Fruit fly (Drosophila melanogaster) whole organism, embryonic: ENCODE measurements around the gene CG10132.

ENCODE experiments used
- B-H2 ChIP-seq: fragments of 200-800 bp; sonication (Bioruptor generic); optimal IDR thresholded peaks from 2 replicates; lab custom pipeline; 2018; ENCODE audit warnings: missing biosample characterization, mild to moderate bottlenecking, missing genetic modification characterization
- Bdp1 ChIP-seq: fragments of 200-800 bp; sonication (Bioruptor generic); optimal IDR thresholded peaks from 3 replicates; lab custom pipeline; 2016; ENCODE audit warnings: missing biosample characterization, missing genetic modification characterization
- Bgb ChIP-seq: fragments of 200-800 bp; sonication (Bioruptor generic); IDR thresholded peaks from 2 replicates; pipeline ENCODE4 v1.3.6; 2022; ENCODE audit warnings: missing biosample characterization, missing genetic modification characterization; ENCODE audit not compliant: partially characterized antibody
- CG10321 ChIP-seq: fragments of 200-800 bp; sonication (Bioruptor generic); IDR thresholded peaks from 2 replicates; pipeline ENCODE4 v1.3.6; 2022; ENCODE audit warnings: missing biosample characterization, missing genetic modification characterization
- CG10366 ChIP-seq: fragments of 200-800 bp; sonication (Bioruptor generic); IDR thresholded peaks from 2 replicates; pipeline ENCODE4 v1.3.6; 2022; ENCODE audit warnings: missing biosample characterization, missing genetic modification characterization
- CG10565 ChIP-seq: fragments of 200-800 bp; sonication (Bioruptor generic); optimal IDR thresholded peaks from 3 replicates; lab custom pipeline; 2016; ENCODE audit warnings: missing biosample characterization, mild to moderate bottlenecking, missing genetic modification characterization
- CG11696 ChIP-seq: fragments of 200-800 bp; sonication (Bioruptor generic); IDR thresholded peaks from 2 replicates; pipeline ENCODE4 v1.3.6; 2022; ENCODE audit warnings: missing biosample characterization, missing genetic modification characterization
- CG15011 ChIP-seq: fragments of 200-800 bp; sonication (Bioruptor generic); optimal IDR thresholded peaks from 3 replicates; lab custom pipeline; 2018; ENCODE audit warnings: missing biosample characterization, mild to moderate bottlenecking, missing genetic modification characterization
- CG1603 ChIP-seq: fragments of 200-800 bp; sonication (Bioruptor generic); optimal IDR thresholded peaks from 2 replicates; lab custom pipeline; 2019; ENCODE audit warnings: missing biosample characterization, mild to moderate bottlenecking, missing genetic modification characterization, moderate library complexity
- CG17385 ChIP-seq: fragments of 200-800 bp; sonication (Bioruptor generic); optimal IDR thresholded peaks from 3 replicates; lab custom pipeline; 2018; ENCODE audit warnings: missing biosample characterization, mild to moderate bottlenecking, missing genetic modification characterization
- CG17912 ChIP-seq: fragments of 200-800 bp; sonication (Bioruptor generic); optimal IDR thresholded peaks from 2 replicates; lab custom pipeline; 2018; ENCODE audit warnings: missing biosample characterization, mild to moderate bottlenecking, missing genetic modification characterization
- CG18262 ChIP-seq: fragments of 200-800 bp; optimal IDR thresholded peaks from 3 replicates; lab custom pipeline; 2019; ENCODE audit warnings: missing biosample characterization, mild to moderate bottlenecking, missing genetic modification characterization, moderate library complexity
- CG2678 ChIP-seq: fragments of 200-800 bp; sonication (Bioruptor generic); optimal IDR thresholded peaks from 3 replicates; lab custom pipeline; 2019; ENCODE audit warnings: missing biosample characterization, mild to moderate bottlenecking, missing genetic modification characterization, moderate library complexity
- CG2889 ChIP-seq: fragments of 200-800 bp; sonication (Bioruptor generic); IDR thresholded peaks from 3 replicates; pipeline ENCODE4 v1.3.6; 2022; ENCODE audit warnings: missing biosample characterization, missing genetic modification characterization
- CG30020 ChIP-seq: fragments of 200-800 bp; optimal IDR thresholded peaks from 2 replicates; lab custom pipeline; 2019; ENCODE audit warnings: missing biosample characterization, mild to moderate bottlenecking, missing genetic modification characterization, moderate library complexity
- CG3163 ChIP-seq: fragments of 200-800 bp; sonication (Bioruptor generic); optimal IDR thresholded peaks from 3 replicates; lab custom pipeline; 2016; ENCODE audit warnings: missing biosample characterization, missing genetic modification characterization
- CG34422 ChIP-seq: fragments of 200-800 bp; sonication (Bioruptor generic); IDR thresholded peaks from 3 replicates; pipeline ENCODE4 v1.3.6; 2022; ENCODE audit warnings: missing biosample characterization, missing genetic modification characterization
- CG42726 ChIP-seq: fragments of 200-800 bp; sonication (Bioruptor generic); IDR thresholded peaks from 2 replicates; pipeline ENCODE4 v1.3.6; 2022; ENCODE audit warnings: missing biosample characterization, missing genetic modification characterization; ENCODE audit not compliant: partially characterized antibody
- CG4360 ChIP-seq: fragments of 200-800 bp; sonication (Bioruptor generic); IDR thresholded peaks from 2 replicates; pipeline ENCODE4 v1.3.6; 2022; ENCODE audit warnings: missing biosample characterization, missing genetic modification characterization
- CG5180 ChIP-seq: fragments of 200-800 bp; sonication (Bioruptor generic); optimal IDR thresholded peaks from 3 replicates; lab custom pipeline; 2017; ENCODE audit warnings: missing biosample characterization, missing genetic modification characterization, mild to moderate bottlenecking, moderate library complexity, missing genetic modification reagents
- CG6689 ChIP-seq: fragments of 200-800 bp; sonication (Bioruptor generic); IDR thresholded peaks from 2 replicates; pipeline ENCODE4 v1.3.6; 2022; ENCODE audit warnings: missing biosample characterization, missing genetic modification characterization
- CG6813 ChIP-seq: fragments of 200-800 bp; sonication (Bioruptor generic); optimal IDR thresholded peaks from 2 replicates; lab custom pipeline; 2017; ENCODE audit warnings: missing biosample characterization, missing genetic modification characterization, mild to moderate bottlenecking, moderate library complexity, missing genetic modification reagents
- CG7271 ChIP-seq: fragments of 200-800 bp; sonication (Bioruptor generic); optimal IDR thresholded peaks from 2 replicates; lab custom pipeline; 2018; ENCODE audit warnings: missing biosample characterization, mild to moderate bottlenecking, missing genetic modification characterization, moderate library complexity
- D19A ChIP-seq: fragments of 200-800 bp; optimal IDR thresholded peaks from 3 replicates; lab custom pipeline; 2019; ENCODE audit warnings: missing biosample characterization, mild to moderate bottlenecking, missing genetic modification characterization, moderate library complexity
- Dfd ChIP-seq, 2 experiments: fragments of >200 bp; optimal IDR thresholded peaks; 2 replicates each; lab custom pipeline; 2017; ENCODE audit warnings: missing biosample characterization in 2 of 2, missing genetic modification characterization in 2 of 2
- Hey ChIP-seq: fragments of 200-800 bp; sonication (Bioruptor generic); optimal IDR thresholded peaks from 3 replicates; lab custom pipeline; 2018; ENCODE audit warnings: missing biosample characterization, mild to moderate bottlenecking, missing genetic modification characterization
- HmgD ChIP-seq: fragments of 200-800 bp; sonication (Bioruptor generic); optimal IDR thresholded peaks from 3 replicates; lab custom pipeline; 2016; ENCODE audit warnings: missing biosample characterization, missing genetic modification characterization
- HmgZ ChIP-seq: fragments of 200-800 bp; sonication (Bioruptor generic); optimal IDR thresholded peaks from 2 replicates; lab custom pipeline; 2018; ENCODE audit warnings: missing biosample characterization, mild to moderate bottlenecking, missing genetic modification characterization
- Hmx ChIP-seq: fragments of 200-800 bp; sonication (Bioruptor generic); optimal IDR thresholded peaks from 2 replicates; lab custom pipeline; 2016; ENCODE audit warnings: missing biosample characterization, missing genetic modification characterization
- Mad ChIP-seq: fragments of 200-800 bp; sonication (Bioruptor generic); optimal IDR thresholded peaks from 2 replicates; lab custom pipeline; 2016; ENCODE audit warnings: missing biosample characterization, missing genetic modification characterization
- Med ChIP-seq: fragments of 200-800 bp; sonication (Bioruptor generic); peaks from one replicate; lab custom pipeline; 2016; ENCODE audit warnings: missing biosample characterization, missing genetic modification characterization, mild to moderate bottlenecking, inconsistent platforms, moderate library complexity
- NC2α ChIP-seq: fragments of 200-800 bp; sonication (Bioruptor generic); optimal IDR thresholded peaks from 2 replicates; lab custom pipeline; 2016; ENCODE audit warnings: missing biosample characterization, missing genetic modification characterization
- NC2β ChIP-seq: fragments of 200-800 bp; sonication (Bioruptor generic); optimal IDR thresholded peaks from 2 replicates; lab custom pipeline; 2016; ENCODE audit warnings: missing biosample characterization, missing genetic modification characterization
- Nf-YC ChIP-seq: fragments of 200-800 bp; optimal IDR thresholded peaks from 3 replicates; lab custom pipeline; 2019; ENCODE audit warnings: missing biosample characterization, mild to moderate bottlenecking, missing genetic modification characterization, moderate library complexity
- PHDP ChIP-seq: fragments of 200-800 bp; sonication (Bioruptor generic); optimal IDR thresholded peaks from 3 replicates; lab custom pipeline; 2018; ENCODE audit warnings: missing biosample characterization, mild to moderate bottlenecking, missing genetic modification characterization, moderate library complexity
- bigmax ChIP-seq: fragments of 200-800 bp; sonication (Bioruptor generic); optimal IDR thresholded peaks from 2 replicates; lab custom pipeline; 2018; ENCODE audit warnings: missing biosample characterization, mild to moderate bottlenecking, missing genetic modification characterization
- bowl ChIP-seq: fragments of 200-800 bp; sonication (Bioruptor generic); IDR thresholded peaks from 2 replicates; pipeline ENCODE4 v1.3.6; 2022; ENCODE audit warnings: missing biosample characterization, missing genetic modification characterization
- danr ChIP-seq: fragments of 200-800 bp; sonication (Bioruptor generic); IDR thresholded peaks from 2 replicates; pipeline ENCODE4 v1.3.6; 2022; ENCODE audit warnings: missing biosample characterization, missing genetic modification characterization
- emc ChIP-seq: fragments of 200-800 bp; sonication (Bioruptor generic); optimal IDR thresholded peaks from 2 replicates; lab custom pipeline; 2016; ENCODE audit warnings: missing biosample characterization, missing genetic modification characterization
- grau ChIP-seq: fragments of 200-800 bp; optimal IDR thresholded peaks from 3 replicates; lab custom pipeline; 2019; ENCODE audit warnings: missing biosample characterization, mild to moderate bottlenecking, missing genetic modification characterization, moderate library complexity
- gro ChIP-seq: fragments of 200-800 bp; sonication (Bioruptor generic); optimal IDR thresholded peaks from 2 replicates; lab custom pipeline; 2016; ENCODE audit warnings: missing biosample characterization, missing genetic modification characterization
- gsb-n ChIP-seq: fragments of 200-800 bp; sonication (Bioruptor generic); optimal IDR thresholded peaks from 3 replicates; lab custom pipeline; 2018; ENCODE audit warnings: missing biosample characterization, mild to moderate bottlenecking, missing genetic modification characterization
- hth ChIP-seq: fragments of >200 bp; optimal IDR thresholded peaks from 2 replicates; lab custom pipeline; 2017; ENCODE audit warnings: inconsistent platforms
- insv ChIP-seq, 2 experiments: fragments of 200-800 bp; sonication (Bioruptor generic); optimal IDR thresholded peaks; 3 replicates each; lab custom pipeline; 2016 to 2018; ENCODE audit warnings: missing biosample characterization in 2 of 2, missing genetic modification characterization in 2 of 2
- jigr1 ChIP-seq: fragments of 200-800 bp; sonication (Bioruptor generic); IDR thresholded peaks from 3 replicates; pipeline ENCODE4 v1.3.6; 2022; ENCODE audit warnings: missing biosample characterization, missing genetic modification characterization
- repo ChIP-seq: fragments of 200-800 bp; sonication (Bioruptor generic); optimal IDR thresholded peaks from 2 replicates; lab custom pipeline; 2016; ENCODE audit warnings: missing biosample characterization, missing genetic modification characterization
- run ChIP-seq: fragments of 200-800 bp; sonication (Bioruptor generic); optimal IDR thresholded peaks from 3 replicates; lab custom pipeline; 2018; ENCODE audit warnings: missing biosample characterization, mild to moderate bottlenecking, missing genetic modification characterization
- salm ChIP-seq: fragments of 200-800 bp; sonication (Bioruptor generic); optimal IDR thresholded peaks from 2 replicates; lab custom pipeline; 2018; ENCODE audit warnings: missing biosample characterization, mild to moderate bottlenecking, missing genetic modification characterization
- sna ChIP-seq: fragments of 200-800 bp; sonication (Bioruptor generic); IDR thresholded peaks from 2 replicates; pipeline ENCODE4 v1.3.6; 2022; ENCODE audit warnings: missing biosample characterization, missing genetic modification characterization; ENCODE audit not compliant: partially characterized antibody
- unpg ChIP-seq: fragments of 200-800 bp; sonication (Bioruptor generic); optimal IDR thresholded peaks from 3 replicates; lab custom pipeline; 2018; ENCODE audit warnings: missing biosample characterization, mild to moderate bottlenecking, missing genetic modification characterization, moderate library complexity
- vfl ChIP-seq: fragments of 200-800 bp; sonication (Bioruptor generic); optimal IDR thresholded peaks from 2 replicates; lab custom pipeline; 2016; ENCODE audit warnings: missing biosample characterization, missing genetic modification characterization

Gene CG10132

DNA sequence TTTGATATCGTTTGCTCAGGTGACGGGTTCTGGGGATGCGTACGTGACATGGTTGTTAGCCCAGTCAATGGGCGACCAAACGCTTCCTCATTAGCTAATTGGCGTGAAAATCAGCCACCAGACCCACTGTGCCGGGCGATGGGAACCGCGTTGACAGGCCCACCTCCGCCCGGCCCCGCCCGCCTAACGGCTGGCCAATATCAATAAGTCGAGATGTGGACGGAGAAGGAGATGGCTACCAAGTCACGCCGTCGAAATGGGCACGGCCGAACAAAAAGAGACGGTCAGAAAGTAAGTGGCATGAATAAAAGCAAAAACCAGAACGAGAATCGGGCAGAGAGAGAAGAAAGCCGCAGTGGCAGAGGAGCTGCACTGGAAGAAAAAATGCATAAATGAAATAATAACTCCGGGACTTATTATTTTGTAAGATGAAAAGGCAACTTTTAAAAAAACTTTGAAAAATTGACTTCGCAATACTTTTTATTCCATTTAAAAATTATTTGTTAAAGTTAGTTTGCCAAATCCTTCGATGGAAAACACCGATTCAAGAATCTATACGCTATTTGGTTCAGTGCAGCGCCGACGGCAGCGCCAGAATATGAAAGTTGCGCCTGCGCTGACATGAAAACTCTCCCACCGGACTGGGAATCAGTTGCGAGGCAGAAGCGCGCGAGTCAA is 19.3 kb downstream of the CG10132 start, which contains the start of gene CG13082 (continued):
- TF ChIP-seq Nf-YC (tag; lab: Kevin White, UChicago) (no peak), D19A (tag; lab: Kevin White, UChicago) (peak; percentile 62), HmgD (GFP tag; lab: Kevin White, UChicago) (no peak), emc (GFP tag; lab: Kevin White, UChicago) (no peak), bigmax (GFP tag; lab: Kevin White, UChicago) (no peak), CG18262 (tag; lab: Kevin White, UChicago) (peak; percentile 81), PHDP (tag; lab: Kevin White, UChicago) (peak; percentile 47), jigr1 (GFP tag; lab: Robert Waterston, UW) (no peak), NC2α (GFP tag; lab: Kevin White, UChicago) (no peak), CG34422 (no peak), insv (GFP tag; optimal IDR thresholded peaks at IDR 0.05; lab: Kevin White, UChicago) (no peak), CG17385 (peak; percentile 45), CG2889 (GFP tag; lab: Robert Waterston, UW) (no peak), Bgb (no peak), CG42726 (GFP tag; lab: Robert Waterston, UW) (no peak), CG2678 (peak; percentile 66), Hmx (GFP tag; lab: Kevin White, UChicago) (peak; percentile 36), vfl (GFP tag; lab: Kevin White, UChicago) (no peak), grau (tag; lab: Kevin White, UChicago) (peak; percentile 57), NC2β (no peak), CG6689 (GFP tag; lab: Robert Waterston, UW) (peak; percentile 51; the same call in 1 of the 2 replicates), CG6813 (GFP tag; lab: Kevin White, UChicago) (peak; percentile 3), HmgZ (tag; lab: Kevin White, UChicago) (no peak), CG7271 (tag; lab: Kevin White, UChicago) (no peak), CG4360 (GFP tag; lab: Robert Waterston, UW) (no peak), bowl (GFP tag; lab: Robert Waterston, UW) (no peak), repo (GFP tag; lab: Kevin White, UChicago) (no peak), unpg (GFP tag; lab: Kevin White, UChicago) (peak; percentile 63), Med (GFP tag; lab: Kevin White, UChicago) (peak; percentile 50), CG3163 (GFP tag; lab: Kevin White, UChicago) (no peak), CG11696 (no peak), CG15011 (GFP tag; lab: Kevin White, UChicago) (no peak), CG10565 (no peak), CG1603 (no peak), gro (GFP tag; lab: Kevin White, UChicago) (no peak), gsb-n (tag; lab: Kevin White, UChicago) (peak; percentile 77), run (no peak), hth (lab: Kevin White, UChicago) (no peak), sna (GFP tag; lab: Robert Waterston, UW) (no peak), CG5180 (GFP tag; lab: Kevin White, UChicago) (no peak), CG30020 (tag; lab: Kevin White, UChicago) (peak; percentile 12), Dfd (GFP tag; optimal IDR thresholded peaks at IDR 0.05; lab: Kevin White, UChicago) (no peak), CG10321 (GFP tag; lab: Robert Waterston, UW) (no peak), Hey (no peak), CG17912 (GFP tag; lab: Kevin White, UChicago) (no peak), salm (tag; lab: Kevin White, UChicago) (no peak), B-H2 (GFP tag; lab: Kevin White, UChicago) (no peak), Mad (peak; percentile 6), Bdp1 (GFP tag; lab: Kevin White, UChicago) (no peak), CG10366 (GFP tag; lab: Robert Waterston, UW) (no peak; the same call in 1 of the 2 replicates), danr (no peak)
